Worm (Caenorhabditis elegans) whole organism, L4 larva: Measurements from ENCODE around the gene cec-1.

Experiments
- F26F4.8 ChIP-seq: fragments of 200-800 bp; sonication (Bioruptor generic); conservative IDR thresholded peaks from 2 replicates; pipeline ENCODE4 v1.3.6; 2022; ENCODE audit warnings: missing genetic modification characterization, missing compliant biosample characterization
- T26A8.4 ChIP-seq: fragments of 200-800 bp; sonication (Bioruptor generic); IDR thresholded peaks from 2 replicates; pipeline ENCODE4 v1.3.6; 2022; ENCODE audit warnings: missing genetic modification characterization, missing compliant biosample characterization
- Y105C5A.15 ChIP-seq: fragments of 200-800 bp; sonication (Bioruptor generic); IDR thresholded peaks from 2 replicates; pipeline ENCODE4 v1.3.6; 2022; ENCODE audit warnings: missing genetic modification characterization, missing compliant biosample characterization
- Y5F2A.4 ChIP-seq: fragments of 200-800 bp; sonication (Bioruptor generic); optimal IDR thresholded peaks from 2 replicates; lab custom pipeline; 2018; ENCODE audit warnings: mild to moderate bottlenecking, missing genetic modification characterization, missing compliant biosample characterization
- Y75B8A.6 ChIP-seq: fragments of 200-800 bp; sonication (Bioruptor generic); IDR thresholded peaks from 2 replicates; pipeline ENCODE4 v1.3.6; 2022; ENCODE audit warnings: missing genetic modification reagents, missing genetic modification characterization, missing compliant biosample characterization
- ZK337.2 ChIP-seq: fragments of 200-800 bp; sonication (Bioruptor generic); IDR thresholded peaks from 2 replicates; pipeline ENCODE4 v1.3.6; 2022; ENCODE audit warnings: missing genetic modification reagents, missing genetic modification characterization, missing compliant biosample characterization
- ZK546.5 ChIP-seq, 2 experiments: sonication (generic microtip); optimal IDR thresholded peaks; 2 replicates each; lab custom pipeline; 2017; ENCODE audit warnings: missing biosample characterization in 2 of 2, missing genetic modification characterization in 2 of 2
- aha-1 ChIP-seq: fragments of 150-350 bp; peaks from one replicate; lab custom pipeline; 2014; ENCODE audit warnings: missing biosample characterization, missing genetic modification characterization
- ama-1 ChIP-seq: fragments of 150-350 bp; optimal IDR thresholded peaks from 2 replicates; lab custom pipeline; 2014; ENCODE audit warnings: inconsistent platforms, mixed read lengths
- ceh-20 ChIP-seq: fragments of 200-800 bp; sonication (Bioruptor generic); IDR thresholded peaks from 2 replicates; pipeline ENCODE4 v1.3.6; 2022; ENCODE audit warnings: missing genetic modification reagents, missing genetic modification characterization, missing compliant biosample characterization
- ceh-28 ChIP-seq: fragments of 150-350 bp; optimal IDR thresholded peaks from 2 replicates; lab custom pipeline; 2014; ENCODE audit warnings: missing biosample characterization, missing genetic modification reagents, missing genetic modification characterization
- ceh-44 ChIP-seq: fragments of 200-800 bp; sonication (Bioruptor generic); IDR thresholded peaks from 2 replicates; pipeline ENCODE4 v1.3.6; 2022; ENCODE audit warnings: missing genetic modification reagents, missing genetic modification characterization, missing compliant biosample characterization
- ceh-62 ChIP-seq: sonication (generic microtip); optimal IDR thresholded peaks from 2 replicates; lab custom pipeline; 2017; ENCODE audit warnings: missing biosample characterization, missing genetic modification characterization
- ceh-82 ChIP-seq: sonication (generic microtip); optimal IDR thresholded peaks from 2 replicates; lab custom pipeline; 2017; ENCODE audit warnings: missing biosample characterization, missing genetic modification characterization
- ctbp-1 ChIP-seq: fragments of 200-800 bp; sonication (Bioruptor generic); IDR thresholded peaks from 2 replicates; pipeline ENCODE4 v1.3.6; 2022; ENCODE audit warnings: missing genetic modification reagents, missing genetic modification characterization, missing compliant biosample characterization
- daf-16 ChIP-seq, 3 experiments: sonication (generic microtip); optimal IDR thresholded peaks; 2 replicates each; lab custom pipeline; 2016 to 2017; ENCODE audit warnings: missing genetic modification characterization in 3 of 3, missing genetic modification reagents in 3 of 3, mild to moderate bottlenecking in 2 of 3, missing compliant biosample characterization in 2 of 3, missing biosample characterization in 1 of 3, moderate library complexity in 1 of 3
- daf-19 ChIP-seq: fragments of 200-800 bp; sonication (Bioruptor generic); conservative IDR thresholded peaks from 2 replicates; pipeline ENCODE4 v1.3.6; 2022; ENCODE audit warnings: missing genetic modification characterization, missing compliant biosample characterization
- dmd-6 ChIP-seq: fragments of 200-800 bp; sonication (Bioruptor generic); IDR thresholded peaks from 2 replicates; pipeline ENCODE4 v1.3.6; 2022; ENCODE audit warnings: missing genetic modification reagents, missing genetic modification characterization, missing compliant biosample characterization
- dve-1 ChIP-seq: sonication (generic microtip); optimal IDR thresholded peaks from 2 replicates; lab custom pipeline; 2017; ENCODE audit warnings: antibody characterized with exemption, mild to moderate bottlenecking, missing genetic modification characterization, missing compliant biosample characterization; ENCODE audit not compliant: insufficient read depth
- fkh-10 ChIP-seq: fragments of 150-350 bp; optimal IDR thresholded peaks from 2 replicates; lab custom pipeline; 2014; ENCODE audit warnings: missing biosample characterization, missing genetic modification reagents, missing genetic modification characterization
- fos-1 ChIP-seq: fragments of 150-350 bp; optimal IDR thresholded peaks from 2 replicates; lab custom pipeline; 2014; ENCODE audit warnings: missing biosample characterization, missing genetic modification characterization
- hlh-30 ChIP-seq: sonication (generic microtip); optimal IDR thresholded peaks from 2 replicates; lab custom pipeline; 2017; ENCODE audit warnings: antibody characterized with exemption, mild to moderate bottlenecking, missing genetic modification characterization, missing compliant biosample characterization; ENCODE audit not compliant: insufficient read depth
- lin-13 ChIP-seq: fragments of 150-350 bp; optimal IDR thresholded peaks from 2 replicates; lab custom pipeline; 2014; ENCODE audit warnings: missing biosample characterization, missing genetic modification reagents, missing genetic modification characterization
- lin-15B ChIP-seq: fragments of 150-350 bp; sonication (generic microtip); optimal IDR thresholded peaks from 3 replicates; lab custom pipeline; 2014; ENCODE audit warnings: missing biosample characterization, missing genetic modification characterization
- lin-38 ChIP-seq: fragments of 200-800 bp; sonication (Bioruptor generic); IDR thresholded peaks from 2 replicates; pipeline ENCODE4 v1.3.6; 2022; ENCODE audit warnings: missing genetic modification reagents, missing genetic modification characterization, missing compliant biosample characterization
- lsy-2 ChIP-seq, 2 experiments: fragments of 150-350 bp in 1 of 2; sonication (generic microtip) in 1 of 2; optimal IDR thresholded peaks; 2 replicates each; lab custom pipeline; 2014 to 2017; ENCODE audit warnings: missing biosample characterization in 2 of 2, missing genetic modification characterization in 2 of 2
- mdl-1 ChIP-seq, 2 experiments: fragments of 150-350 bp in 1 of 2; sonication (generic microtip) in 1 of 2; optimal IDR thresholded peaks; 2 replicates each; lab custom pipeline; 2014 to 2017; ENCODE audit warnings: missing biosample characterization in 2 of 2, missing genetic modification characterization in 2 of 2
- mes-2 ChIP-seq: sonication (generic microtip); optimal IDR thresholded peaks from 2 replicates; lab custom pipeline; 2016; ENCODE audit warnings: missing genotype, mild to moderate bottlenecking, missing genetic modification characterization, missing compliant biosample characterization; ENCODE audit not compliant: poor library complexity, severe bottlenecking
- mxl-3 ChIP-seq: fragments of 200-800 bp; sonication (Bioruptor generic); optimal IDR thresholded peaks from 2 replicates; lab custom pipeline; 2018; ENCODE audit warnings: mild to moderate bottlenecking, missing genetic modification characterization, missing compliant biosample characterization
- nhr-25 ChIP-seq: sonication (generic microtip); optimal IDR thresholded peaks from 2 replicates; lab custom pipeline; 2017; ENCODE audit warnings: missing genetic modification characterization, mild to moderate bottlenecking, missing compliant biosample characterization, antibody characterized with exemption, moderate library complexity, borderline replicate concordance; ENCODE audit not compliant: insufficient read depth
- nhr-28 ChIP-seq: fragments of 150-350 bp; optimal IDR thresholded peaks from 2 replicates; lab custom pipeline; 2014; ENCODE audit warnings: missing biosample characterization, missing genetic modification characterization
- nhr-6 ChIP-seq: fragments of 150-350 bp; optimal IDR thresholded peaks from 2 replicates; lab custom pipeline; 2014; ENCODE audit warnings: missing biosample characterization, missing genetic modification characterization
- php-3 ChIP-seq: fragments of 200-800 bp; sonication (Bioruptor generic); IDR thresholded peaks from 2 replicates; pipeline ENCODE4 v1.3.6; 2022; ENCODE audit warnings: missing genetic modification reagents, missing genetic modification characterization, missing compliant biosample characterization
- rbr-2 ChIP-seq: sonication (generic microtip); optimal IDR thresholded peaks from 2 replicates; lab custom pipeline; 2016; ENCODE audit warnings: missing genotype, missing genetic modification characterization, missing compliant biosample characterization
- saeg-2 ChIP-seq: fragments of 200-800 bp; sonication (Bioruptor generic); IDR thresholded peaks from 2 replicates; pipeline ENCODE4 v1.3.6; 2022; ENCODE audit warnings: missing genetic modification reagents, missing genetic modification characterization, missing compliant biosample characterization
- set-16 ChIP-seq: fragments of 200-800 bp; sonication (Bioruptor generic); IDR thresholded peaks from 2 replicates; pipeline ENCODE4 v1.3.6; 2022; ENCODE audit warnings: missing genetic modification reagents, missing genetic modification characterization, missing compliant biosample characterization
- skn-1 ChIP-seq: fragments of 150-350 bp; optimal IDR thresholded peaks from 2 replicates; lab custom pipeline; 2014; ENCODE audit warnings: missing biosample characterization, missing genetic modification characterization
- snpc-1.2 ChIP-seq: fragments of 200-800 bp; sonication (Bioruptor generic); IDR thresholded peaks from 2 replicates; pipeline ENCODE4 v1.3.6; 2022; ENCODE audit warnings: missing genetic modification reagents, missing genetic modification characterization, missing compliant biosample characterization
- spr-1 ChIP-seq: sonication (generic microtip); optimal IDR thresholded peaks from 2 replicates; lab custom pipeline; 2016; ENCODE audit warnings: mild to moderate bottlenecking, missing genetic modification characterization, missing compliant biosample characterization
- spr-3 ChIP-seq: fragments of 200-800 bp; sonication (Bioruptor generic); optimal IDR thresholded peaks from 2 replicates; lab custom pipeline; 2018; ENCODE audit warnings: mild to moderate bottlenecking, missing genetic modification characterization, missing compliant biosample characterization
- tag-97 ChIP-seq: fragments of 200-800 bp; sonication (Bioruptor generic); IDR thresholded peaks from 2 replicates; pipeline ENCODE4 v1.3.6; 2022; ENCODE audit warnings: missing genetic modification characterization, missing compliant biosample characterization
- tra-1 ChIP-seq: fragments of 200-800 bp; sonication (Bioruptor generic); IDR thresholded peaks from 2 replicates; pipeline ENCODE4 v1.3.6; 2022; ENCODE audit warnings: missing genetic modification reagents, missing genetic modification characterization, missing compliant biosample characterization
- unc-62 ChIP-seq, 3 experiments: fragments of 150-350 bp in 1 of 3; sonication (generic microtip); optimal IDR thresholded peaks in 2 of 3; peaks in 1 of 3; 1 replicate in 1 of 3; 2 replicates in 2 of 3; lab custom pipeline; 2014 to 2017; ENCODE audit warnings: missing biosample characterization in 3 of 3, missing genetic modification characterization in 3 of 3, missing genetic modification reagents in 3 of 3, missing genotype in 1 of 3
- zfp-2 ChIP-seq: sonication (generic microtip); optimal IDR thresholded peaks from 2 replicates; lab custom pipeline; 2016; ENCODE audit warnings: mild to moderate bottlenecking, missing genetic modification characterization, missing compliant biosample characterization
- ztf-11 ChIP-seq: fragments of 150-350 bp; optimal IDR thresholded peaks from 2 replicates; lab custom pipeline; 2014; ENCODE audit warnings: missing biosample characterization, missing genetic modification characterization
- ztf-7 ChIP-seq: fragments of 150-350 bp; optimal IDR thresholded peaks from 2 replicates; lab custom pipeline; 2014; ENCODE audit warnings: missing biosample characterization, missing genetic modification characterization

Gene cec-1

DNA sequence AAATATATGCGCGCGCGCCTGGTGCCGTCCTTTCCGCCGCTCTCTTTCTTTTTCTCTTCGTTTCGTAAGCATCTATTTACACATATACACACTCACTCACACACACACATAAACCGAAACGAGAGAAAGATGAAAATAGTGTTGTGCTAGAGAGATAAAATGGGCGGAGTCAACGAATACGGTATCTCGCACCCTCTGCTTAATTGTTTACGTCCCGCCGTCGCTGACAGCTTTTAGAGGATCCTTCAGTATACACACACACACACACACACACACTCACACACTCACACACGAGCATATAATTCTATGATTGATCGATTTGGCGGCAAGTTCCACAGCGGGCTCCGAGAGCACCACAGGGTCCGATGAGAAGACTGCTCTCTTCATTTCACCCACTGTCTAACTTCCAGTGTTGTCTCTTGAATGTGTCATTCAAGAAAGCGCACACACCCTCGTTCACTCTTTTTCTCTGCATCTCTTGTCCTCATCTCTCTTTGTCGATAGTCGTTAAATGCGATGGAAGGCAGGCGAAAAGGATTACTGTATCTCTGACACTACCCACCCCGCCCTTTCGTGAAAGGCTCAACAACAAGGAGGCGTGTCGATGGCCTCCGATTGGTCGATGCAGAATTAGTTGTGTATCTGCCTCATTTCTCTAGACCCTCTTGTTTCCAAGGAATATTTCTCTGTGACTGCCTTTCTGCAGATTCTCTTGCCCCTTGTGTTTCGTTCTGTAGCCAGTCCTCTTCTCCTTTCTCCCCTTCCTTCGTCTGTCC, 8.8 kb upstream of the cec-1 start (continued):
- peak; percentile 54 for TF ChIP-seq set-16 (GFP tag; lab: Robert Waterston, UW)
- peak; percentile 91 for TF ChIP-seq ceh-20 (GFP tag; lab: Robert Waterston, UW)
- TF ChIP-seq snpc-1.2 = no peak
- no peak for TF ChIP-seq Y75B8A.6
- TF ChIP-seq ceh-44 (GFP tag; lab: Robert Waterston, UW) = no peak
- TF ChIP-seq spr-1 (tag; lab: Kevin White, UChicago) = peak; percentile 83
- peak; percentile 95 for TF ChIP-seq dve-1 (tag; lab: Kevin White, UChicago)
- TF ChIP-seq spr-3 (GFP tag; lab: Kevin White, UChicago) = peak; percentile 31
- 0 out of 2 replicates have a peak, but pooled peaks have one; percentile 59 for TF ChIP-seq daf-19 (GFP tag; lab: Robert Waterston, UW)
- peak; percentile 89 for TF ChIP-seq ctbp-1
- TF ChIP-seq zfp-2 (tag; lab: Kevin White, UChicago) = peak; percentile 50
- no peak for TF ChIP-seq ztf-11 (tag; lab: Kevin White, UChicago)
- TF ChIP-seq Y105C5A.15 = no peak
- TF ChIP-seq tag-97 = no peak
- TF ChIP-seq ceh-28 = peak; percentile 86
- TF ChIP-seq rbr-2 (tag; lab: Kevin White, UChicago) = peak; percentile 97
- TF ChIP-seq dmd-6 = peak; percentile 79
- TF ChIP-seq mes-2 (tag; lab: Kevin White, UChicago) = peak; percentile 43
- TF ChIP-seq Y5F2A.4 (GFP tag; lab: Kevin White, UChicago) = no peak
- TF ChIP-seq mdl-1 (tag; optimal IDR thresholded peaks at IDR 0.05; lab: Kevin White, UChicago) = peak; percentile 62 to 81
- TF ChIP-seq nhr-25 (tag; lab: Kevin White, UChicago) = peak; percentile 77
- peak; percentile 98 for TF ChIP-seq aha-1
- peak; percentile 67 for TF ChIP-seq lin-13 (GFP tag; lab: Kevin White, UChicago)
- no peak for TF ChIP-seq ama-1 (lab: Kevin White, UChicago)
- TF ChIP-seq ceh-82 = no peak
- peak; percentile 34 for TF ChIP-seq ztf-7 (tag; lab: Kevin White, UChicago)
- peak; percentile 83 for TF ChIP-seq hlh-30
- peak; percentile 70 for TF ChIP-seq mxl-3 (GFP tag; lab: Kevin White, UChicago)

DNA sequence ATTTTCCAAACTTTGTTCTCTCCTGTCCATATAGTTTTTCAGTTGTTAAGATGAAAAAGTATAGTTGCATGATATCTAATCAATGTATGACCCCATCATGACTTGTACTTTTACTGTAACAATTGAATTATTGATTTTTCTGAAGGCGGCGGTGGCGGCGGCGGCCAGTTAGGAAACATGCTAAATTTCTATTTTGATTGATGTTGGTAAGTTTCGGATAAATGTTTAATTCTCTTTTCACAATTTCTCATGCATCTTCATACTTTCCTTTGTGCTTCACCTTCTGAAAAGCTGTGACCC, 8.2 kb upstream of the cec-1 start, which contains the start of gene sor-1:
Gene sor-1, plus strand, starts transcription at position 201 of the 300 bp plus-strand sequence.
- TF ChIP-seq fos-1 (tag; lab: Kevin White, UChicago) = no peak

DNA sequence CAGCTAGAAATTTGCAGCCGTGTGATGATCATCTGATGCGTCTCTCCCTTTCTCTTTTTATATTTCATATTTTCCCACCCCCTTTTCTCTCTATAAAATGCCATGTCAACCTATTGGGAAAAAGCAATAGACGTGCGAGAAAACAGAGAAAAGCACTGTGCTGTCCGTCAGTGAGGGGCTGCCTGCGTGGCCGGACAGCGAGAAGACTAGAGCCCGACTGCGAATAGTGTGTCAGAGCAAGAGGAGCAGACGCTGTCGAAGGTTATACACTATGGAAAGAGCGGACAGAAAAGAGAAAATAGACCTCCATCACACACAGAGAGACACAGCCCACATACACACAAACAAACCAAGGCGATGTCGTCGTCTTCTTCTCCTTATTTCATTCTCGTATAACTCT, 1.1 kb upstream of the cec-1 start:
- TF ChIP-seq lsy-2 (tag; optimal IDR thresholded peaks at IDR 0.05; lab: Kevin White, UChicago) = peak; percentile 64 to 81
- TF ChIP-seq saeg-2 (GFP tag; lab: Robert Waterston, UW) = no peak
- no peak for TF ChIP-seq fkh-10 (GFP tag; lab: Kevin White, UChicago)
- peak; percentile 42; the same call in 1 of the 2 replicates for TF ChIP-seq set-16 (GFP tag; lab: Robert Waterston, UW)
- peak; percentile 38; the same call in 1 of the 2 replicates for TF ChIP-seq lin-38 (GFP tag; lab: Robert Waterston, UW)
- peak; percentile 40 for TF ChIP-seq nhr-6 (tag; lab: Kevin White, UChicago)
- peak in 1 of 2 experiments; percentile 66 for TF ChIP-seq daf-16 (GFP tag; optimal IDR thresholded peaks at IDR 0.05; lab: Kevin White, UChicago)
- peak; percentile 90 for TF ChIP-seq daf-16 (tag; optimal IDR thresholded peaks at IDR 0.05; lab: Kevin White, UChicago)
- TF ChIP-seq nhr-28 = peak; percentile 87
- TF ChIP-seq T26A8.4 (GFP tag; lab: Robert Waterston, UW) = peak; percentile 64
- no peak for TF ChIP-seq ceh-62 (tag; lab: Kevin White, UChicago)
- no peak for TF ChIP-seq skn-1 (tag; lab: Kevin White, UChicago)
- no peak for TF ChIP-seq ama-1 (lab: Kevin White, UChicago)
- no peak for TF ChIP-seq tra-1 (GFP tag; lab: Robert Waterston, UW)
- no peak for TF ChIP-seq ZK546.5 (tag; optimal IDR thresholded peaks at IDR 0.05; lab: Kevin White, UChicago)
- no peak for TF ChIP-seq ZK337.2 (GFP tag; lab: Robert Waterston, UW)
- 0 out of 2 replicates have a peak, but pooled peaks have one; percentile 6 for TF ChIP-seq php-3 (GFP tag; lab: Robert Waterston, UW)
- no peak for TF ChIP-seq lin-15B
- TF ChIP-seq fos-1 (tag; lab: Kevin White, UChicago) = no peak
- TF ChIP-seq Y75B8A.6 = no peak
- no peak for TF ChIP-seq F26F4.8 (GFP tag; lab: Robert Waterston, UW)
- TF ChIP-seq unc-62 (GFP tag; optimal IDR thresholded peaks at IDR 0.05 in 1 of 2; lab: Kevin White, UChicago) = peak in 1 of 2 experiments; percentile 97
- TF ChIP-seq unc-62 (tag; optimal IDR thresholded peaks at IDR 0.05; lab: Kevin White, UChicago) = no peak
- peak; percentile 90 for TF ChIP-seq dve-1 (tag; lab: Kevin White, UChicago)
- TF ChIP-seq daf-19 (GFP tag; lab: Robert Waterston, UW) = no peak
